Fruit fly (Drosophila melanogaster) whole organism, adult: ENCODE data around the gene CG7945.

ENCODE experiments used
- CG11617 ChIP-seq: fragments of 200-800 bp; sonication (Bioruptor generic); optimal IDR thresholded peaks from 2 replicates; lab custom pipeline; 2017; ENCODE audit warnings: mild to moderate bottlenecking, missing biosample characterization, missing genetic modification reagents, missing genetic modification characterization
- CG1620 ChIP-seq: fragments of 200-800 bp; sonication (Bioruptor generic); optimal IDR thresholded peaks from 2 replicates; lab custom pipeline; 2016; ENCODE audit warnings: missing biosample characterization, missing genetic modification characterization
- CG5204 ChIP-seq: fragments of 200-800 bp; sonication (Bioruptor generic); optimal IDR thresholded peaks from 2 replicates; lab custom pipeline; 2016; ENCODE audit warnings: missing biosample characterization, missing genetic modification characterization
- Hr96 ChIP-seq: fragments of 200-800 bp; sonication (Bioruptor generic); optimal IDR thresholded peaks from 2 replicates; lab custom pipeline; 2016; ENCODE audit warnings: missing biosample characterization, missing genetic modification characterization
- cnc ChIP-seq, 2 experiments: fragments of >200 bp; optimal IDR thresholded peaks; 2 replicates each; lab custom pipeline; 2017
- pad ChIP-seq: fragments of 200-800 bp; sonication (Bioruptor generic); optimal IDR thresholded peaks from 3 replicates; lab custom pipeline; 2017; ENCODE audit warnings: missing biosample characterization, missing genetic modification characterization, mild to moderate bottlenecking, moderate library complexity, missing genetic modification reagents
- tj ChIP-seq: fragments of 200-800 bp; sonication (Bioruptor generic); optimal IDR thresholded peaks from 3 replicates; lab custom pipeline; 2017; ENCODE audit warnings: missing biosample characterization, mild to moderate bottlenecking, missing genetic modification characterization, moderate library complexity

DNA sequence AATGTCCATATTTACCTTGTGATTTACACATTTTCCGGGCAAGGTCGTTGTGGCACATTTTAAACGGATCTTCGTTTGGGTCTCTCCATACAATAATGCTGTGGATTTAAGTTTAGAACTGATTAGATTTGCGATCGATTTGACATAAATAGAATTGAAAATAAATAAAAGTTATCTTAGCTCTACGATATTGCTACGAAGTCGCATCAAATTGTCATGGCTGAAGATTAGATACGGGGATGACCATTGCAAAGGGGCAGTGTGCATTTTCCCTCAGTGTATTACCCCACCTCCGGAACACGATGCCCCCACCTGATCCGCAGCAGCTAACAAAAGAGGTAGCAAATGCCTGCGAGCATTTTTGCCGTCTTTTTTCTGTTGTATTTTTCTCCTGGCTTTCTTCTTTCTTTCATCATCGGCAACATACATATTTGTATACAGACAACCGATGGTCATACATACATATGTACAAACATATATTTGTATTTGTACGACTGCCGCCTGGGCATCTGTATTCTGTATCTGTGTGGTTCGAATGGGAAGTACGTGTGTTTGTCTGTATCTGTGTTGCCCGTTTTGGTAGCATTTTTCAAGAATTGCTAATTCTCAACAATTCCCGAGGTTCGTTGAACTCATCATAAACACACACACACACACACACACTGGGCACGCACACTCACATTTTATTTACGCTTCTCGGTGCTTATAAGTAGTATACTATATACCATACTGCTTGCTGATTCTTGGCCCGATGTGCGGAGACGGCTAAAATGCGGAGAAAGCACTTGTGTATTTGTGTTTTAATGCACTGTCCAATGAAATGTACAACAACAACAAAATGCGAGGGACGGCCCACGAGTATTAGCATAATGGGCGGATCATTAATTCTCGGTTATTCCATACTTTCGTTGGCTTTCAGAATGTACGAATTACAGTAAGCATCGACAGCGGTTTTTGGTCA, 20.8 kb upstream of the CG7945 start:
- TF ChIP-seq cnc (optimal IDR thresholded peaks at IDR 0.05; lab: Kevin White, UChicago) (no peak), pad (GFP tag; lab: Kevin White, UChicago) (no peak), CG1620 (no peak), tj (GFP tag; lab: Kevin White, UChicago) (peak; percentile 95), CG11617 (GFP tag; lab: Kevin White, UChicago) (no peak), CG5204 (no peak), Hr96 (GFP tag; lab: Kevin White, UChicago) (no peak)
